Fruit fly (Drosophila melanogaster) whole organism, embryonic: ENCODE data around the gene Dlc90F.

ENCODE experiments used
- Abd-B ChIP-seq: fragments of 200-800 bp; sonication (Bioruptor generic); optimal IDR thresholded peaks from 2 replicates; lab custom pipeline; 2018; ENCODE audit warnings: missing biosample characterization, mild to moderate bottlenecking, missing genetic modification characterization, moderate library complexity
- Atf6 ChIP-seq: fragments of 200-800 bp; sonication (Bioruptor generic); IDR thresholded peaks from 2 replicates; pipeline ENCODE4 v1.3.6; 2022; ENCODE audit warnings: missing biosample characterization, missing genetic modification characterization
- CG10209 ChIP-seq: fragments of 200-800 bp; sonication (Bioruptor generic); optimal IDR thresholded peaks from 3 replicates; lab custom pipeline; 2017; ENCODE audit warnings: missing biosample characterization, mild to moderate bottlenecking, missing genetic modification characterization, missing genetic modification reagents
- CG31224 ChIP-seq: fragments of 200-800 bp; sonication (Bioruptor generic); IDR thresholded peaks from 2 replicates; pipeline ENCODE4 v1.3.6; 2022; ENCODE audit warnings: missing biosample characterization, missing genetic modification characterization
- CG32772 ChIP-seq: fragments of 200-800 bp; sonication (Bioruptor generic); IDR thresholded peaks from 2 replicates; pipeline ENCODE4 v1.3.6; 2022; ENCODE audit warnings: missing biosample characterization, missing genetic modification characterization
- Mes4 ChIP-seq: fragments of 200-800 bp; sonication (Bioruptor generic); optimal IDR thresholded peaks from 2 replicates; lab custom pipeline; 2016; ENCODE audit warnings: missing biosample characterization, missing genetic modification characterization
- corto ChIP-seq: fragments of 200-800 bp; sonication (Bioruptor generic); optimal IDR thresholded peaks from 2 replicates; lab custom pipeline; 2016; ENCODE audit warnings: missing biosample characterization, mild to moderate bottlenecking, missing genetic modification characterization, moderate library complexity

DNA sequence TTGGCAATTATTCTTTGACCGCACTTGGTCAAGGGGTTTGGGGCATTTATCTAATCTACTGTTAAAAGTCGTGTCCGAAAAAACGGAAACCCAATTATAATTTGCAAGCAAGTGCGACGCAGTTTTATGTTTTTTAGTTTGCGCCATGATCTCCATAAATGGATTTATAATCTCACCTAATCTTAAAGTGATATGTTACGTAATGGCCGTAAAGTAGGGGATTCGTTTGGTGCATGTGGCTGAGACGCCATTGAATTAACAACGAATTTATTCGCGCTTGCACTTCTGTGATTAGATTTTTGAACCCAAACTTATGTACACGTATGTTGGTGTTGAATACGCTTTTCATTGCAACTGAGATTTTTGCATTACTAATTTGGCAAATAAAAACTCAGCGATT, 22.3 kb upstream of the Dlc90F start:
- TF ChIP-seq Abd-B (GFP tag; lab: Kevin White, UChicago) (no peak), CG10209 (no peak), CG32772 (GFP tag; lab: Robert Waterston, UW) (no peak), Atf6 (no peak), CG31224 (GFP tag; lab: Robert Waterston, UW) (no peak), Mes4 (GFP tag; lab: Kevin White, UChicago) (no peak), corto (GFP tag; lab: Kevin White, UChicago) (no peak)
